Worm (Caenorhabditis elegans) whole organism, L1 larva: ENCODE results near the gene F54H12.7.

Experiments used
- fkh-10 ChIP-seq: sonication (generic microtip); optimal IDR thresholded peaks from 2 replicates; lab custom pipeline; 2017; ENCODE audit warnings: missing biosample characterization, missing genetic modification reagents, missing genetic modification characterization
- nhr-237 ChIP-seq: fragments of 150-350 bp; optimal IDR thresholded peaks from 2 replicates; lab custom pipeline; 2014; ENCODE audit warnings: missing biosample characterization, missing genetic modification characterization
- nhr-76 ChIP-seq: sonication (generic microtip); optimal IDR thresholded peaks from 2 replicates; lab custom pipeline; 2017; ENCODE audit warnings: missing biosample characterization, missing genetic modification characterization
- nhr-77 ChIP-seq: fragments of 150-350 bp; optimal IDR thresholded peaks from 2 replicates; lab custom pipeline; 2014; ENCODE audit warnings: missing biosample characterization, missing genetic modification characterization
- unc-62 ChIP-seq: fragments of 150-350 bp; optimal IDR thresholded peaks from 2 replicates; lab custom pipeline; 2014; ENCODE audit warnings: missing biosample characterization, missing genetic modification reagents, missing genetic modification characterization

- TF ChIP-seq fkh-10 (GFP tag; lab: Kevin White, UChicago): no peak
- TF ChIP-seq nhr-237 (tag; lab: Kevin White, UChicago): no peak
- TF ChIP-seq unc-62 (GFP tag; lab: Kevin White, UChicago): no peak
- TF ChIP-seq nhr-77 (tag; lab: Kevin White, UChicago): no peak
- no peak for TF ChIP-seq nhr-76 (tag; lab: Kevin White, UChicago)
Measured at ce11 chrIII:7973968-7974607, 4.9 kb downstream of the F54H12.7 start.
